Worm (Caenorhabditis elegans) whole organism, early embryonic: ENCODE measurements around the gene Y46G5A.18.

ENCODE experiments used
- hmbx-1 ChIP-seq: sonication (generic microtip); optimal IDR thresholded peaks from 2 replicates; lab custom pipeline; 2016; ENCODE audit warnings: mild to moderate bottlenecking, missing genetic modification characterization, missing compliant biosample characterization
- hmg-4 ChIP-seq: fragments of 200-800 bp; sonication (Bioruptor generic); optimal IDR thresholded peaks from 2 replicates; lab custom pipeline; 2018; ENCODE audit warnings: mild to moderate bottlenecking, missing genetic modification characterization, missing compliant biosample characterization

DNA sequence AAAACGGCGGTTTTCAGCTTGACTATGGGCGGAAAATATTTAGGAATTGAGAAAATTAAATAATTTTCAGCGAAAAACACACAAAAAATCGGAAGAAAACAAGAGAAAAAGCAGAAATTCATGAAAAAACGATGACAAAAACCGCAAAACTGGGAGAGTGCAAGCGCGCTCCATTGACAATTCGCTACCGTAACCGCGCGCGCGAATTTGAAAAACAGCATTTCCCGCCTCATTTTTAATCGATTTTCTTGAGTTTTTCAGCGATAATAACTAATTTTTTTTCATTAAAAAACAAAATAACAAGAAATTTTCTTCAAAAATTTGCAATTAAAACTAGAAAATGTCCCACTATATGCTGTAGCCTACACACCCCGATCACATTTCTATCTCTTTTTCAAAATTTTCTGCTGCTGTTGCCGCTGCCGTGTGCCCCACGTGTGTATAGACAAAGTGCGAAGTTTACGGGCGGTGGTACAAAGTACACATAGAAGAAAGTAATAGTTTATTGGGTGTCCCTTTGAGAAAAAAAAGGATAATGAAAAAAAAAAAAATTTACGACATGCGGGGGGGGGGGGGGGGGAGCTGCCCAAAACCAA, 5.0 kb downstream of the Y46G5A.18 start:
- TF ChIP-seq hmg-4 (GFP tag; lab: Kevin White, UChicago) (no peak), hmbx-1 (tag; lab: Kevin White, UChicago) (no peak)
